Fruit fly (Drosophila melanogaster): Measurements from ENCODE around the gene Fur1.

Gene Fur1

dm6 chr3R:25445546-25446400, 27.1 kb downstream of the Fur1 start (continued):
- TF ChIP-seq CG10267 (tag; optimal IDR thresholded peaks at IDR 0.05) (peak; percentile 55), twi (tag; optimal IDR thresholded peaks at IDR 0.05) (peak; percentile 3), HLH4C (GFP tag; IDR thresholded peaks at IDR 0.05; ENCODE audit: partially characterized antibody) (0 out of 3 replicates have a peak, but pooled peaks have one; percentile 50), vfl (GFP tag; optimal IDR thresholded peaks at IDR 0.05) (no peak), Poxn (GFP tag; IDR thresholded peaks at IDR 0.05) (no peak), CG8924 (tag; optimal IDR thresholded peaks at IDR 0.05) (peak; percentile 44), amos (GFP tag; IDR thresholded peaks at IDR 0.05; ENCODE audit: partially characterized antibody) (no peak), Atf-2 (GFP tag; optimal IDR thresholded peaks at IDR 0.05) (peak; percentile 45), bab2 (GFP tag; optimal IDR thresholded peaks at IDR 0.05) (peak; percentile 35), Hr39 (optimal IDR thresholded peaks at IDR 0.05) (no peak), Blimp-1 (GFP tag; optimal IDR thresholded peaks at IDR 0.05) (peak; percentile 75), oc (tag; optimal IDR thresholded peaks at IDR 0.05) (peak; percentile 75), slp2 (GFP tag; optimal IDR thresholded peaks at IDR 0.05) (peak; percentile 60), Gsc (GFP tag; IDR thresholded peaks at IDR 0.05) (no peak), mld (GFP tag; IDR thresholded peaks at IDR 0.05; ENCODE audit: partially characterized antibody) (no peak), schlank (tag; optimal IDR thresholded peaks at IDR 0.05) (no peak), Ets65A (GFP tag) (peak; percentile 88), disco-r (GFP tag; optimal IDR thresholded peaks at IDR 0.05) (peak; percentile 16), Jarid2 (GFP tag; optimal IDR thresholded peaks at IDR 0.05) (no peak), bigmax (GFP tag; optimal IDR thresholded peaks at IDR 0.05) (no peak), Ssrp (tag; optimal IDR thresholded peaks at IDR 0.05) (peak; percentile 83), HHEX (GFP tag; optimal IDR thresholded peaks at IDR 0.05) (peak; percentile 64), CkIIα-i1 (GFP tag; IDR thresholded peaks at IDR 0.05) (no peak), CG16863 (GFP tag; optimal IDR thresholded peaks at IDR 0.05) (peak; percentile 42), CG6791 (GFP tag; IDR thresholded peaks at IDR 0.05; ENCODE audit: partially characterized antibody) (no peak), Hmx (GFP tag; optimal IDR thresholded peaks at IDR 0.05) (no peak), Deaf1 (tag; optimal IDR thresholded peaks at IDR 0.05) (no peak), gem (tag; optimal IDR thresholded peaks at IDR 0.05) (peak; percentile 89), az2 (GFP tag; optimal IDR thresholded peaks at IDR 0.05) (peak; percentile 70), CG43689 (GFP tag; IDR thresholded peaks at IDR 0.05) (no peak), Sry-β (GFP tag; optimal IDR thresholded peaks at IDR 0.05) (peak; percentile 72), CG4282 (GFP tag; optimal IDR thresholded peaks at IDR 0.05) (peak; percentile 82), vnd (GFP tag; IDR thresholded peaks at IDR 0.05; ENCODE audit: partially characterized antibody) (0 out of 3 replicates have a peak, but pooled peaks have one; percentile 34), cg (GFP tag; optimal IDR thresholded peaks at IDR 0.05) (no peak), zen (tag; optimal IDR thresholded peaks at IDR 0.05) (peak; percentile 46), CG7271 (tag; optimal IDR thresholded peaks at IDR 0.05) (peak; percentile 46), shn (GFP tag; optimal IDR thresholded peaks at IDR 0.05) (peak; percentile 45), Hr3 (GFP tag; optimal IDR thresholded peaks at IDR 0.05) (peak; percentile 57), crp (GFP tag; optimal IDR thresholded peaks at IDR 0.05) (peak in 1 of 2 experiments; percentile 22), dimm (GFP tag; IDR thresholded peaks at IDR 0.05) (peak; percentile 55), sug (tag; optimal IDR thresholded peaks at IDR 0.05) (no peak), CG8388 (GFP tag; optimal IDR thresholded peaks at IDR 0.05) (peak; percentile 81), CG3065 (GFP tag; optimal IDR thresholded peaks at IDR 0.05) (no peak), TFAM (GFP tag; optimal IDR thresholded peaks at IDR 0.05) (no peak), en (GFP tag; optimal IDR thresholded peaks at IDR 0.05) (no peak), CG34376 (GFP tag; optimal IDR thresholded peaks at IDR 0.05) (no peak), CG11247 (GFP tag; IDR thresholded peaks at IDR 0.05) (0 out of 2 replicates have a peak, but pooled peaks have one; percentile 6), CG8944 (GFP tag; optimal IDR thresholded peaks at IDR 0.05) (peak; percentile 47), so (GFP tag; IDR thresholded peaks at IDR 0.05) (peak; percentile 55; the same call in 1 of the 3 replicates)
